Fruit fly (Drosophila melanogaster) whole organism, embryonic: Measurements from ENCODE around the gene CG12948.

Experiments
- Bgb ChIP-seq: fragments of 200-800 bp; sonication (Bioruptor generic); IDR thresholded peaks from 2 replicates; pipeline ENCODE4 v1.3.6; 2022; ENCODE audit warnings: missing biosample characterization, missing genetic modification characterization; ENCODE audit not compliant: partially characterized antibody
- Blimp-1 ChIP-seq: fragments of 200-800 bp; sonication (Bioruptor generic); optimal IDR thresholded peaks from 3 replicates; lab custom pipeline; 2018; ENCODE audit warnings: missing biosample characterization, missing genetic modification characterization, mild to moderate bottlenecking, moderate library complexity, missing genetic modification reagents
- CG11723 ChIP-seq: fragments of 200-800 bp; sonication (Bioruptor generic); optimal IDR thresholded peaks from 2 replicates; lab custom pipeline; 2017; ENCODE audit warnings: missing biosample characterization, mild to moderate bottlenecking, missing genetic modification characterization
- CG12236 ChIP-seq: fragments of 200-800 bp; sonication (Bioruptor generic); optimal IDR thresholded peaks from 2 replicates; lab custom pipeline; 2016; ENCODE audit warnings: missing biosample characterization, missing genetic modification characterization
- CG13287 ChIP-seq: fragments of 200-800 bp; sonication (Bioruptor generic); IDR thresholded peaks from 2 replicates; pipeline ENCODE4 v1.3.6; 2022; ENCODE audit warnings: missing biosample characterization, missing genetic modification characterization; ENCODE audit not compliant: partially characterized antibody
- CG13624 ChIP-seq: fragments of 200-800 bp; sonication (Bioruptor generic); optimal IDR thresholded peaks from 2 replicates; lab custom pipeline; 2016; ENCODE audit warnings: missing biosample characterization, missing genetic modification characterization
- CG13775 ChIP-seq: fragments of 200-800 bp; sonication (Bioruptor generic); optimal IDR thresholded peaks from 3 replicates; lab custom pipeline; 2017; ENCODE audit warnings: missing biosample characterization, mild to moderate bottlenecking, missing genetic modification characterization
- CG15514 ChIP-seq: fragments of 200-800 bp; sonication (Bioruptor generic); optimal IDR thresholded peaks from 3 replicates; lab custom pipeline; 2017; ENCODE audit warnings: missing biosample characterization, missing genetic modification characterization, mild to moderate bottlenecking, moderate library complexity, missing genetic modification reagents
- CG15696 ChIP-seq: fragments of 200-800 bp; sonication (Bioruptor generic); optimal IDR thresholded peaks from 2 replicates; lab custom pipeline; 2019; ENCODE audit warnings: missing biosample characterization, mild to moderate bottlenecking, missing genetic modification characterization, moderate library complexity
- CG32767 ChIP-seq: fragments of 200-800 bp; sonication (Bioruptor generic); IDR thresholded peaks from 2 replicates; pipeline ENCODE4 v1.3.6; 2022; ENCODE audit warnings: missing biosample characterization, missing genetic modification characterization
- CG3407 ChIP-seq: fragments of 200-800 bp; sonication (Bioruptor generic); optimal IDR thresholded peaks from 2 replicates; lab custom pipeline; 2018; ENCODE audit warnings: missing biosample characterization, mild to moderate bottlenecking, missing genetic modification characterization
- CG34224 ChIP-seq: fragments of 200-800 bp; sonication (Bioruptor generic); IDR thresholded peaks from 3 replicates; pipeline ENCODE4 v1.3.6; 2022; ENCODE audit warnings: missing biosample characterization, missing genetic modification characterization; ENCODE audit not compliant: partially characterized antibody
- CG34422 ChIP-seq: fragments of 200-800 bp; sonication (Bioruptor generic); IDR thresholded peaks from 3 replicates; pipeline ENCODE4 v1.3.6; 2022; ENCODE audit warnings: missing biosample characterization, missing genetic modification characterization
- CG4282 ChIP-seq: fragments of 200-800 bp; sonication (Bioruptor generic); optimal IDR thresholded peaks from 2 replicates; lab custom pipeline; 2016; ENCODE audit warnings: missing biosample characterization, missing genetic modification characterization
- CG4617 ChIP-seq: fragments of 200-800 bp; sonication (Bioruptor generic); optimal IDR thresholded peaks from 3 replicates; lab custom pipeline; 2016; ENCODE audit warnings: missing biosample characterization, missing genetic modification characterization, borderline replicate concordance
- CG8388 ChIP-seq: fragments of 200-800 bp; sonication (Bioruptor generic); optimal IDR thresholded peaks from 2 replicates; lab custom pipeline; 2019; ENCODE audit warnings: missing biosample characterization, mild to moderate bottlenecking, missing genetic modification characterization, moderate library complexity
- Chrac-16 ChIP-seq: fragments of 200-800 bp; sonication (Bioruptor generic); optimal IDR thresholded peaks from 3 replicates; lab custom pipeline; 2016; ENCODE audit warnings: missing biosample characterization, missing genetic modification characterization
- Dip3 ChIP-seq: fragments of 200-800 bp; sonication (Bioruptor generic); optimal IDR thresholded peaks from 3 replicates; lab custom pipeline; 2016; ENCODE audit warnings: missing biosample characterization, missing genetic modification characterization
- Doc3 ChIP-seq: fragments of 200-800 bp; sonication (Bioruptor generic); IDR thresholded peaks from 3 replicates; pipeline ENCODE4 v1.3.6; 2022; ENCODE audit warnings: missing biosample characterization, missing genetic modification characterization; ENCODE audit not compliant: partially characterized antibody
- Dp ChIP-seq: fragments of 200-800 bp; sonication (Bioruptor generic); optimal IDR thresholded peaks from 2 replicates; lab custom pipeline; 2018; ENCODE audit warnings: missing biosample characterization, mild to moderate bottlenecking, missing genetic modification characterization, moderate library complexity
- E2f2 ChIP-seq: fragments of 200-800 bp; sonication (Bioruptor generic); IDR thresholded peaks from 2 replicates; pipeline ENCODE4 v1.3.6; 2022; ENCODE audit warnings: missing biosample characterization, missing genetic modification characterization
- Hr78 ChIP-seq, 2 experiments: fragments of 200-800 bp in 1 of 2; fragments of >200 bp in 1 of 2; sonication (Bioruptor generic) in 1 of 2; optimal IDR thresholded peaks; 2 replicates each; lab custom pipeline; 2017 to 2019; ENCODE audit warnings: missing biosample characterization in 2 of 2, missing genetic modification characterization in 2 of 2, mild to moderate bottlenecking in 1 of 2, moderate library complexity in 1 of 2
- MBD-R2 ChIP-seq: fragments of 200-800 bp; sonication (Bioruptor generic); IDR thresholded peaks from 2 replicates; pipeline ENCODE4 v1.3.6; 2022; ENCODE audit warnings: missing biosample characterization, missing genetic modification characterization
- MTF-1 ChIP-seq: fragments of 200-800 bp; sonication (Bioruptor generic); optimal IDR thresholded peaks from 2 replicates; lab custom pipeline; 2018; ENCODE audit warnings: missing biosample characterization, mild to moderate bottlenecking, missing genetic modification characterization, borderline replicate concordance
- NC2α ChIP-seq: fragments of 200-800 bp; sonication (Bioruptor generic); optimal IDR thresholded peaks from 2 replicates; lab custom pipeline; 2016; ENCODE audit warnings: missing biosample characterization, missing genetic modification characterization
- Rfx ChIP-seq: fragments of 200-800 bp; sonication (Bioruptor generic); IDR thresholded peaks from 2 replicates; pipeline ENCODE4 v1.3.6; 2022; ENCODE audit warnings: missing biosample characterization, missing genetic modification characterization
- Scr ChIP-seq: fragments of 200-800 bp; sonication (Bioruptor generic); IDR thresholded peaks from 2 replicates; pipeline ENCODE4 v1.3.6; 2022; ENCODE audit warnings: missing biosample characterization, missing genetic modification characterization; ENCODE audit not compliant: partially characterized antibody
- Sin3A ChIP-seq: fragments of >200 bp; optimal IDR thresholded peaks from 2 replicates; lab custom pipeline; 2018
- Sox100B ChIP-seq: fragments of 200-800 bp; sonication (Bioruptor generic); optimal IDR thresholded peaks from 3 replicates; lab custom pipeline; 2018; ENCODE audit warnings: missing biosample characterization, mild to moderate bottlenecking, missing genetic modification characterization
- Sry-δ ChIP-seq: fragments of 200-800 bp; sonication (Bioruptor generic); optimal IDR thresholded peaks from 2 replicates; lab custom pipeline; 2016; ENCODE audit warnings: missing biosample characterization, missing genetic modification characterization
- Xrp1 ChIP-seq: fragments of 200-800 bp; sonication (Bioruptor generic); IDR thresholded peaks from 2 replicates; pipeline ENCODE4 v1.3.6; 2022; ENCODE audit warnings: missing biosample characterization, missing genetic modification characterization
- amos ChIP-seq: fragments of 200-800 bp; sonication (Bioruptor generic); IDR thresholded peaks from 2 replicates; pipeline ENCODE4 v1.3.6; 2022; ENCODE audit warnings: missing biosample characterization, missing genetic modification characterization; ENCODE audit not compliant: partially characterized antibody
- bbx ChIP-seq: fragments of 200-800 bp; sonication (Bioruptor generic); IDR thresholded peaks from 2 replicates; pipeline ENCODE4 v1.3.6; 2022; ENCODE audit warnings: missing biosample characterization, missing genetic modification characterization; ENCODE audit not compliant: partially characterized antibody
- chinmo ChIP-seq: fragments of 200-800 bp; sonication (Bioruptor generic); IDR thresholded peaks from 4 replicates; pipeline ENCODE4 v1.3.6; 2022; ENCODE audit warnings: missing biosample characterization, missing genetic modification characterization; ENCODE audit not compliant: partially characterized antibody
- dimm ChIP-seq: fragments of 200-800 bp; sonication (Bioruptor generic); IDR thresholded peaks from 2 replicates; pipeline ENCODE4 v1.3.6; 2022; ENCODE audit warnings: missing biosample characterization, missing genetic modification characterization
- gro ChIP-seq: fragments of 200-800 bp; sonication (Bioruptor generic); optimal IDR thresholded peaks from 2 replicates; lab custom pipeline; 2016; ENCODE audit warnings: missing biosample characterization, missing genetic modification characterization
- hbn ChIP-seq: fragments of 200-800 bp; sonication (Bioruptor generic); IDR thresholded peaks from 2 replicates; pipeline ENCODE4 v1.3.6; 2022; ENCODE audit warnings: missing biosample characterization, missing genetic modification characterization; ENCODE audit not compliant: partially characterized antibody
- jigr1 ChIP-seq: fragments of 200-800 bp; sonication (Bioruptor generic); IDR thresholded peaks from 3 replicates; pipeline ENCODE4 v1.3.6; 2022; ENCODE audit warnings: missing biosample characterization, missing genetic modification characterization
- klu ChIP-seq: fragments of 200-800 bp; sonication (Bioruptor generic); IDR thresholded peaks from 2 replicates; pipeline ENCODE4 v1.3.6; 2022; ENCODE audit warnings: missing biosample characterization, missing genetic modification characterization
- lbe ChIP-seq: fragments of 200-800 bp; sonication (Bioruptor generic); optimal IDR thresholded peaks from 2 replicates; lab custom pipeline; 2016; ENCODE audit warnings: missing biosample characterization, mild to moderate bottlenecking, missing genetic modification characterization
- lilli ChIP-seq: fragments of 200-800 bp; sonication (Bioruptor generic); optimal IDR thresholded peaks from 3 replicates; lab custom pipeline; 2016; ENCODE audit warnings: missing biosample characterization, missing genetic modification characterization
- lmd ChIP-seq: fragments of 200-800 bp; sonication (Bioruptor generic); IDR thresholded peaks from 2 replicates; pipeline ENCODE4 v1.3.6; 2022; ENCODE audit warnings: missing biosample characterization, missing genetic modification characterization
- mam ChIP-seq: fragments of 200-800 bp; sonication (Bioruptor generic); optimal IDR thresholded peaks from 3 replicates; lab custom pipeline; 2016; ENCODE audit warnings: missing biosample characterization, missing genetic modification characterization
- pros ChIP-seq: fragments of 200-800 bp; sonication (Bioruptor generic); optimal IDR thresholded peaks from 3 replicates; lab custom pipeline; 2019; ENCODE audit warnings: missing biosample characterization, mild to moderate bottlenecking, missing genetic modification characterization, moderate library complexity
- pzg ChIP-seq: fragments of 200-800 bp; sonication (Bioruptor generic); optimal IDR thresholded peaks from 3 replicates; lab custom pipeline; 2018; ENCODE audit warnings: missing biosample characterization, mild to moderate bottlenecking, missing genetic modification characterization, moderate library complexity
- slou ChIP-seq: fragments of 200-800 bp; sonication (Bioruptor generic); optimal IDR thresholded peaks from 3 replicates; lab custom pipeline; 2016; ENCODE audit warnings: missing biosample characterization, missing genetic modification characterization
- sna ChIP-seq: fragments of 200-800 bp; sonication (Bioruptor generic); IDR thresholded peaks from 2 replicates; pipeline ENCODE4 v1.3.6; 2022; ENCODE audit warnings: missing biosample characterization, missing genetic modification characterization; ENCODE audit not compliant: partially characterized antibody
- unc-4 ChIP-seq: fragments of 200-800 bp; sonication (Bioruptor generic); IDR thresholded peaks from 2 replicates; pipeline ENCODE4 v1.3.6; 2022; ENCODE audit warnings: missing biosample characterization, missing genetic modification characterization; ENCODE audit not compliant: partially characterized antibody

Gene CG12948

dm6 chr3R:9754487-9754886 lies 6.9 kb upstream of the CG12948 start, which contains the start of gene Tti1 (continued):
- TF ChIP-seq MTF-1 (GFP tag; lab: Kevin White, UChicago), result no peak
- TF ChIP-seq Chrac-16 (GFP tag; lab: Kevin White, UChicago), result no peak
- 0 out of 4 replicates have a peak, but pooled peaks have one; percentile 56 for TF ChIP-seq chinmo
- peak; percentile 14 for TF ChIP-seq CG15514 (GFP tag; lab: Kevin White, UChicago)
- TF ChIP-seq mam (GFP tag; lab: Kevin White, UChicago), result no peak
- TF ChIP-seq Sry-δ, result peak; percentile 19
- TF ChIP-seq CG34224 (GFP tag; lab: Robert Waterston, UW), result peak; percentile 56; the same call in 2 of the 3 replicates
- peak; percentile 73 for TF ChIP-seq CG13287
- no peak for TF ChIP-seq CG13624
- TF ChIP-seq CG11723, result no peak
- TF ChIP-seq unc-4, result 0 out of 2 replicates have a peak, but pooled peaks have one; percentile 18
- peak; percentile 67 for TF ChIP-seq bbx (GFP tag; lab: Robert Waterston, UW)
- peak; percentile 84 for TF ChIP-seq MBD-R2 (GFP tag; lab: Robert Waterston, UW)
- no peak for TF ChIP-seq dimm (GFP tag; lab: Robert Waterston, UW)
- TF ChIP-seq pzg (GFP tag; lab: Kevin White, UChicago), result peak; percentile 56
- TF ChIP-seq slou (GFP tag; lab: Kevin White, UChicago), result no peak
- peak; percentile 46; the same call in 1 of the 2 replicates for TF ChIP-seq Bgb (GFP tag; lab: Robert Waterston, UW)
- peak; percentile 57; the same call in 1 of the 2 replicates for TF ChIP-seq klu (GFP tag; lab: Robert Waterston, UW)
- TF ChIP-seq Scr (GFP tag; lab: Robert Waterston, UW), result peak; percentile 42; the same call in 1 of the 2 replicates
- TF ChIP-seq CG34422 (GFP tag; lab: Robert Waterston, UW), result peak; percentile 34; the same call in 1 of the 3 replicates
- peak; percentile 26 for TF ChIP-seq Sin3A
- TF ChIP-seq amos (GFP tag; lab: Robert Waterston, UW), result peak; percentile 47; the same call in 1 of the 2 replicates
- TF ChIP-seq hbn, result peak; percentile 38; the same call in 1 of the 2 replicates
- TF ChIP-seq CG4282 (GFP tag; lab: Kevin White, UChicago), result no peak
- 0 out of 3 replicates have a peak, but pooled peaks have one; percentile 43 for TF ChIP-seq Doc3 (GFP tag; lab: Robert Waterston, UW)
- TF ChIP-seq Dp, result peak; percentile 86
- TF ChIP-seq sna (GFP tag; lab: Robert Waterston, UW), result 0 out of 2 replicates have a peak, but pooled peaks have one; percentile 27
- TF ChIP-seq lmd (GFP tag; lab: Robert Waterston, UW), result no peak
- TF ChIP-seq CG15696 (tag; lab: Kevin White, UChicago), result no peak
- TF ChIP-seq Rfx (GFP tag; lab: Robert Waterston, UW), result no peak
- no peak for TF ChIP-seq Hr78 (GFP tag; optimal IDR thresholded peaks at IDR 0.05; lab: Kevin White, UChicago)
- TF ChIP-seq E2f2 (GFP tag; lab: Robert Waterston, UW), result peak; percentile 92
- TF ChIP-seq pros (GFP tag; lab: Kevin White, UChicago), result no peak
- no peak for TF ChIP-seq Dip3
- TF ChIP-seq, all 482 proteins: peak for 35

- TF ChIP-seq Xrp1 (GFP tag; lab: Robert Waterston, UW) (no peak), CG13775 (GFP tag; lab: Kevin White, UChicago) (no peak), jigr1 (GFP tag; lab: Robert Waterston, UW) (no peak), MBD-R2 (GFP tag; lab: Robert Waterston, UW) (peak; percentile 15; the same call in 1 of the 2 replicates), NC2α (no peak), pzg (GFP tag; lab: Kevin White, UChicago) (peak; percentile 50), lbe (GFP tag; lab: Kevin White, UChicago) (no peak), lilli (GFP tag; lab: Kevin White, UChicago) (no peak), Blimp-1 (GFP tag; lab: Kevin White, UChicago) (no peak), CG3407 (no peak), CG32767 (GFP tag; lab: Robert Waterston, UW) (no peak), CG12236 (GFP tag; lab: Kevin White, UChicago) (no peak), CG8388 (GFP tag; lab: Kevin White, UChicago) (no peak), Sox100B (no peak), CG4617 (GFP tag; lab: Kevin White, UChicago) (peak; percentile 70), gro (GFP tag; lab: Kevin White, UChicago) (no peak)
Measured at dm6 chr3R:9747900-9748663, 538 bp upstream of the CG12948 start.
